Fruit fly (Drosophila melanogaster) whole organism, adult: ENCODE measurements around the gene jvl.

Source experiments
- CG14711 ChIP-seq: fragments of 200-800 bp; sonication (Bioruptor generic); optimal IDR thresholded peaks from 2 replicates; lab custom pipeline; 2018; ENCODE audit warnings: missing biosample characterization, mild to moderate bottlenecking, missing genetic modification characterization, moderate library complexity
- Crg-1 ChIP-seq: fragments of 200-800 bp; sonication (Bioruptor generic); optimal IDR thresholded peaks from 2 replicates; lab custom pipeline; 2016; ENCODE audit warnings: missing biosample characterization, missing genetic modification characterization
- cnc ChIP-seq, 2 experiments: fragments of >200 bp; optimal IDR thresholded peaks; 2 replicates each; lab custom pipeline; 2017

DNA sequence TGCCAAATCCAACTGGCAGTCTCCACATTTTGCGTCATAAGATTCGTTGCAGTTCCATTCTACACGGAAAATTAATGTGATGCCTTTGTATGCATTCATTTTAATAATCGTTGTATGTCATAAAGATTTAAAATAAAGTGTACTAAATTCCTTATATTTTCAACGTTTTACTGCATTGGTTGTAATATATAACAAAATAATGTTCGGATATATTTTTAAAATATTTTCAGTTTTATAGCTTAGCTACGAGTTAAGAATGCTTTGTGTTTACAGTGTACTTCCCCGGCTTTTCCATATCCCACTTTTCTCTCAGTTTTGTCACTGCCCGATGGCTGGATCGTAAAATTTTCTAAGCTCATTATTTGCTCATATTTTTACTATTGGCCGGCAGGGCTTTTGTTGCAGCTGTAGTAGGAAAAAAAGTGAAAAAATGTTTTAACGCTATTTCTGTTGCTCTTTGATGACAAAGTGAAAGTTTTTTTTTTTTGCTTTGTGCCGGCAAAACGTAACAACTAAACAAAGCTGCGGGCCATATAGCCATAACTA is 38.4 kb downstream of the jvl start:
- TF ChIP-seq cnc (optimal IDR thresholded peaks at IDR 0.05; lab: Kevin White, UChicago) = no peak
- TF ChIP-seq Crg-1 (GFP tag; lab: Kevin White, UChicago) = no peak
- no peak for TF ChIP-seq CG14711 (tag; lab: Kevin White, UChicago)
